Worm (Caenorhabditis elegans): ENCODE results near the gene C15H11.13.

- TF ChIP-seq dmd-4 (tag; optimal IDR thresholded peaks at IDR 0.05; ENCODE audit: borderline replicate concordance) = no peak
- TF ChIP-seq elt-2 (tag; optimal IDR thresholded peaks at IDR 0.05) = no peak
- TF ChIP-seq pha-4 (tag; optimal IDR thresholded peaks at IDR 0.05) = no peak
- TF ChIP-seq ama-1 (optimal IDR thresholded peaks at IDR 0.05) = no peak
- TF ChIP-seq tbx-2 (tag; optimal IDR thresholded peaks at IDR 0.05) = no peak
- TF ChIP-seq ttx-3 (tag; optimal IDR thresholded peaks at IDR 0.05) = no peak
These were observed 43.4 kb downstream of the C15H11.13 start for ce11 chrV:14438099-14438739.

All from whole organism, late embryonic.